Worm (Caenorhabditis elegans) whole organism, mixed stage, embryonic: Measurements from ENCODE around the gene nlp-27.

Experiments used
- M03D4.4 ChIP-seq: sonication (generic microtip); optimal IDR thresholded peaks from 2 replicates; lab custom pipeline; 2017; ENCODE audit warnings: mild to moderate bottlenecking, missing genetic modification characterization, missing compliant biosample characterization
- bed-3 ChIP-seq: fragments of 200-800 bp; sonication (Bioruptor generic); optimal IDR thresholded peaks from 3 replicates; lab custom pipeline; 2018; ENCODE audit warnings: mild to moderate bottlenecking, missing genetic modification characterization, moderate library complexity, missing compliant biosample characterization
- blmp-1 ChIP-seq: fragments of 150-350 bp; optimal IDR thresholded peaks from 2 replicates; lab custom pipeline; 2014; ENCODE audit warnings: missing biosample characterization, missing genetic modification characterization
- ceh-39 ChIP-seq: fragments of 150-350 bp; optimal IDR thresholded peaks from 2 replicates; lab custom pipeline; 2014; ENCODE audit warnings: missing biosample characterization, missing genetic modification characterization
- ceh-43 ChIP-seq: fragments of 200-800 bp; sonication (Bioruptor generic); optimal IDR thresholded peaks from 2 replicates; lab custom pipeline; 2018; ENCODE audit warnings: mild to moderate bottlenecking, missing genetic modification characterization, moderate library complexity, missing compliant biosample characterization
- ceh-83 ChIP-seq: fragments of 200-800 bp; sonication (Bioruptor generic); optimal IDR thresholded peaks from 2 replicates; lab custom pipeline; 2018; ENCODE audit warnings: mild to moderate bottlenecking, missing genetic modification characterization, missing compliant biosample characterization
- cnd-1 ChIP-seq: fragments of 200-800 bp; sonication (Bioruptor generic); optimal IDR thresholded peaks from 2 replicates; lab custom pipeline; 2018; ENCODE audit warnings: mild to moderate bottlenecking, missing genetic modification characterization, missing compliant biosample characterization
- drap-1 ChIP-seq: fragments of 200-800 bp; sonication (Bioruptor generic); optimal IDR thresholded peaks from 3 replicates; lab custom pipeline; 2018; ENCODE audit warnings: mild to moderate bottlenecking, missing genetic modification characterization, missing compliant biosample characterization
- elt-1 ChIP-seq: sonication (generic microtip); optimal IDR thresholded peaks from 2 replicates; lab custom pipeline; 2017; ENCODE audit warnings: missing genetic modification characterization, mild to moderate bottlenecking, missing compliant biosample characterization, antibody characterized with exemption, moderate library complexity, borderline replicate concordance; ENCODE audit not compliant: insufficient read depth
- ham-2 ChIP-seq: fragments of 200-800 bp; sonication (Bioruptor generic); optimal IDR thresholded peaks from 2 replicates; lab custom pipeline; 2018; ENCODE audit warnings: mild to moderate bottlenecking, missing genetic modification characterization, missing compliant biosample characterization
- hlh-1 ChIP-seq: fragments of 150-350 bp; optimal IDR thresholded peaks from 2 replicates; lab custom pipeline; 2014; ENCODE audit warnings: missing biosample characterization, missing genetic modification reagents, missing genetic modification characterization
- lin-13 ChIP-seq: fragments of 150-350 bp; optimal IDR thresholded peaks from 2 replicates; lab custom pipeline; 2014; ENCODE audit warnings: missing biosample characterization, missing genetic modification characterization
- lin-32 ChIP-seq: fragments of 200-800 bp; sonication (Bioruptor generic); optimal IDR thresholded peaks from 2 replicates; lab custom pipeline; 2018; ENCODE audit warnings: mild to moderate bottlenecking, missing genetic modification characterization, missing compliant biosample characterization
- lsy-2 ChIP-seq: fragments of 150-350 bp; optimal IDR thresholded peaks from 2 replicates; lab custom pipeline; 2014; ENCODE audit warnings: missing biosample characterization, missing genetic modification characterization
- mab-5 ChIP-seq: fragments of 150-350 bp; optimal IDR thresholded peaks from 2 replicates; lab custom pipeline; 2014; ENCODE audit warnings: missing biosample characterization, missing genetic modification characterization
- mep-1 ChIP-seq: fragments of 150-350 bp; optimal IDR thresholded peaks from 2 replicates; lab custom pipeline; 2017; ENCODE audit warnings: missing biosample characterization, missing genetic modification reagents, missing genetic modification characterization, inconsistent platforms
- mls-2 ChIP-seq: sonication (generic microtip); optimal IDR thresholded peaks from 2 replicates; lab custom pipeline; 2016; ENCODE audit warnings: mild to moderate bottlenecking, missing genetic modification characterization, moderate library complexity, missing compliant biosample characterization
- nhr-12 ChIP-seq: fragments of 150-350 bp; optimal IDR thresholded peaks from 2 replicates; lab custom pipeline; 2014; ENCODE audit warnings: missing biosample characterization, missing genetic modification characterization
- nhr-2 ChIP-seq: fragments of 150-350 bp; optimal IDR thresholded peaks from 2 replicates; lab custom pipeline; 2014; ENCODE audit warnings: missing biosample characterization, missing genetic modification characterization
- nhr-237 ChIP-seq: fragments of 150-350 bp; optimal IDR thresholded peaks from 2 replicates; lab custom pipeline; 2014; ENCODE audit warnings: missing biosample characterization, missing genetic modification characterization
- nhr-28 ChIP-seq: fragments of 150-350 bp; optimal IDR thresholded peaks from 2 replicates; lab custom pipeline; 2014; ENCODE audit warnings: missing biosample characterization, missing genetic modification characterization
- pha-4 ChIP-seq: fragments of 150-350 bp; optimal IDR thresholded peaks from 2 replicates; lab custom pipeline; 2018; ENCODE audit warnings: missing biosample characterization, missing genetic modification reagents, missing genetic modification characterization
- sem-2 ChIP-seq: fragments of 200-800 bp; sonication (Bioruptor generic); optimal IDR thresholded peaks from 2 replicates; lab custom pipeline; 2018; ENCODE audit warnings: mild to moderate bottlenecking, missing genetic modification characterization, missing compliant biosample characterization
- snpc-4 ChIP-seq: fragments of 150-350 bp; optimal IDR thresholded peaks from 2 replicates; lab custom pipeline; 2014; ENCODE audit warnings: missing biosample characterization, missing genetic modification characterization
- sptf-1 ChIP-seq: sonication (generic microtip); optimal IDR thresholded peaks from 2 replicates; lab custom pipeline; 2017; ENCODE audit warnings: mild to moderate bottlenecking, missing genetic modification characterization, moderate library complexity, missing compliant biosample characterization
- tbx-8 ChIP-seq: fragments of 200-800 bp; sonication (Bioruptor generic); optimal IDR thresholded peaks from 2 replicates; lab custom pipeline; 2018; ENCODE audit warnings: mild to moderate bottlenecking, missing genetic modification characterization, moderate library complexity, missing compliant biosample characterization
- unc-120 ChIP-seq: sonication (generic microtip); optimal IDR thresholded peaks from 2 replicates; lab custom pipeline; 2017; ENCODE audit warnings: missing genetic modification characterization, missing compliant biosample characterization; ENCODE audit not compliant: poor library complexity, severe bottlenecking
- unc-39 ChIP-seq: fragments of 150-350 bp; optimal IDR thresholded peaks from 2 replicates; lab custom pipeline; 2014; ENCODE audit warnings: missing biosample characterization, missing genetic modification characterization
- unc-62 ChIP-seq: fragments of 150-350 bp; optimal IDR thresholded peaks from 2 replicates; lab custom pipeline; 2014; ENCODE audit warnings: missing biosample characterization, missing genetic modification reagents, missing genetic modification characterization
- zip-8 ChIP-seq: fragments of 150-350 bp; optimal IDR thresholded peaks from 2 replicates; lab custom pipeline; 2014; ENCODE audit warnings: missing biosample characterization, missing genetic modification characterization
- ztf-11 ChIP-seq: fragments of 150-350 bp; optimal IDR thresholded peaks from 2 replicates; lab custom pipeline; 2014; ENCODE audit warnings: missing biosample characterization, missing genetic modification characterization

nlp-27 gene

DNA sequence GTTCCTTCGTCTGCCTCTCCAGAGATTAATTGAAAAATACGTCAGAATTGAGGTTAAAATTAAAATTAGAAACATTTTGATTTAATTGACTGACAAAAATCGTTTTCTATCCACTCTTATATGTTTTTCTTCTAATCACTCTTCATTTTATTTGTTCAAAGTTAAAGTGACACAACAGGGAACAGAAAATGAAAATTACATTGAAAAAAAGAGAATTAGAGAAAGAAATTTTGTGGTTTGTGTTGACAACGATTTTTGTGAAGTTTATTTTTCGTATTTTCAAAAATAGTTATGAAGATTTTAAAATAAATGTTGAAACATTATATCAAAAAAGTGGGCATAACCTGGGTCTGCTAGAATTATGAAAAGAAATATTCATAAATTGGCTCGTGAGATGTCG is 31.6 kb upstream of the nlp-27 start, which contains the start of gene cyp-34A5:
Gene cyp-34A5, minus strand, starts transcription at position 101 of the 400 bp plus-strand sequence.
- TF ChIP-seq M03D4.4 (tag; lab: Kevin White, UChicago) (no peak), pha-4 (tag; lab: Kevin White, UChicago) (no peak), ztf-11 (tag; lab: Kevin White, UChicago) (no peak), nhr-2 (tag; lab: Kevin White, UChicago) (no peak), mls-2 (tag; lab: Kevin White, UChicago) (no peak)

DNA sequence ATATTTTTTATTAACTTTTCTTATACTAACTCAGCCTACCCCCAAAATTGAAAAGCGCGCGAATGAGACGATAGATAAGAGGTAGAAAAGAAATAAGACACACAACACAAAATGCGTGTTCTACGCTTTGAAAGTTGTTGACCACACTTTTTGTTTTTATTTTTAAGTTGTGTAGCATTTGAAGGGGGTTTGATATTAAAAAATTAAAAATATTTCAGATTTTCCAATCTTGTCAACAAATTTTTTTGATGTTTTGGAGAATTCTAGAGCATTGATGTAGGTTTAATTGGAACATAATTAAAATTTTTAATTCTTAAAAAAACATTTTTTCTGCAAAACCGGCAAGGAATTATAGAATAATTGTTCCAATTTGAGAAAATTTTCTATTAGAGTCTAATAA is 27.9 kb upstream of the nlp-27 start, which contains the start of gene cyp-34A6:
Gene cyp-34A6, minus strand, starts transcription at position 101 of the 400 bp plus-strand sequence.
- TF ChIP-seq mep-1 (tag; lab: Kevin White, UChicago) (no peak), mab-5 (no peak), unc-62 (GFP tag; lab: Kevin White, UChicago) (no peak), nhr-28 (tag; lab: Kevin White, UChicago) (no peak), unc-39 (tag; lab: Kevin White, UChicago) (no peak), unc-120 (no peak), sem-2 (GFP tag; lab: Kevin White, UChicago) (no peak), ztf-11 (tag; lab: Kevin White, UChicago) (no peak), sptf-1 (tag; lab: Kevin White, UChicago) (no peak), M03D4.4 (tag; lab: Kevin White, UChicago) (no peak), ham-2 (no peak)

DNA sequence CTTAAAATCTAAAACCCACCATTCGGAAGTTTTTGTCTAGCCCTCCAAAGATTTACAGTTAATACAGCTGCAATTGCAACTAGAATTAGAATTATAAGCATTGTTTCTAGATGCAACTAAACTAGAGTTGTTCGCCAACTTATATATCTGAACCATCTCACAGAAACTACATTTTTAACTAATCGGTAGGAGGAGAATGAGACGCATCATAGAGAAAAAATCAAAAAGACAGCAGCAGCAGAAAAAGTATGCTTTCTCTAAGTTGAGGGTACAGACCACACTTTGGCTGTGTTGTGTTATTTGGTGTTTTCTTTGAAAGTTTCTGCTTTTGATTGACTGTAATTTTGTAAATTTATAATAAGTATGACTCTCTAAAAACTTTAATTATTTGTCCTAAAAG is 25.5 kb upstream of the nlp-27 start, which contains the start of gene cyp-34A7:
Gene cyp-34A7, minus strand, starts transcription at position 101 of the 400 bp plus-strand sequence.
- no peak for TF ChIP-seq nhr-28 (tag; lab: Kevin White, UChicago)
- TF ChIP-seq sptf-1 (tag; lab: Kevin White, UChicago), result no peak
- no peak for TF ChIP-seq bed-3 (GFP tag; lab: Kevin White, UChicago)
- no peak for TF ChIP-seq blmp-1 (tag; lab: Kevin White, UChicago)
- no peak for TF ChIP-seq mep-1 (tag; lab: Kevin White, UChicago)
- no peak for TF ChIP-seq nhr-2 (tag; lab: Kevin White, UChicago)
- TF ChIP-seq cnd-1 (tag; lab: Kevin White, UChicago), result no peak
- TF ChIP-seq lin-32 (GFP tag; lab: Kevin White, UChicago), result no peak
- TF ChIP-seq mab-5, result no peak
- TF ChIP-seq ham-2, result no peak
- TF ChIP-seq elt-1, result no peak
- no peak for TF ChIP-seq drap-1 (GFP tag; lab: Kevin White, UChicago)
- TF ChIP-seq hlh-1 (tag; lab: Kevin White, UChicago), result no peak
- TF ChIP-seq snpc-4 (tag; lab: Kevin White, UChicago), result no peak
- no peak for TF ChIP-seq nhr-237 (tag; lab: Kevin White, UChicago)
- TF ChIP-seq lin-13 (tag; lab: Kevin White, UChicago), result no peak

DNA sequence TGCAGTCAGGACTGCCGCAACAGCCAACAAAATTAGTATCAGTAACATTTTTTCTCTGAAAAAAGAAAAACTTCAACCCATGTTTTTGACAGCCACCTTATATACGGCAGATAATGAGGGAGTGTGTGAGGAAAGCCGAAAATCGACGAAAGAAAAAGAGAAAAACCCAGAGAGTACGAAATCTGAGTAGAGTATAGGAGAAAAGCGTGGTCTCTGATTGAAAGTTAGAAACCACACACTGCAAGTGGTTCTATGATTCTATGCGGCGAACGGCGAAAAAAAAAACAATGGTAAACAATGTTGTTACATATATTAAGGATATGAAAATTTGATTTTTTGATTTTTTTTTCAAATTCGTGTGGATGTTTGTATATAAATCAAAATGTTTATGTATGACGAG is 21.4 kb upstream of the nlp-27 start, which contains the start of gene cyp-34A8:
Gene cyp-34A8, minus strand, starts transcription at position 62 of the 400 bp plus-strand sequence.
- TF ChIP-seq ztf-11 (tag; lab: Kevin White, UChicago) (no peak), snpc-4 (tag; lab: Kevin White, UChicago) (no peak), mab-5 (no peak), sem-2 (GFP tag; lab: Kevin White, UChicago) (no peak), blmp-1 (tag; lab: Kevin White, UChicago) (no peak), mls-2 (tag; lab: Kevin White, UChicago) (no peak), ceh-39 (tag; lab: Kevin White, UChicago) (no peak), sptf-1 (tag; lab: Kevin White, UChicago) (no peak), mep-1 (tag; lab: Kevin White, UChicago) (no peak), unc-120 (no peak), zip-8 (tag; lab: Kevin White, UChicago) (no peak), pha-4 (tag; lab: Kevin White, UChicago) (no peak), nhr-237 (tag; lab: Kevin White, UChicago) (no peak), lsy-2 (tag; lab: Kevin White, UChicago) (no peak), ceh-83 (GFP tag; lab: Kevin White, UChicago) (no peak), lin-13 (tag; lab: Kevin White, UChicago) (no peak), cnd-1 (tag; lab: Kevin White, UChicago) (no peak), nhr-12 (no peak), elt-1 (no peak)

DNA sequence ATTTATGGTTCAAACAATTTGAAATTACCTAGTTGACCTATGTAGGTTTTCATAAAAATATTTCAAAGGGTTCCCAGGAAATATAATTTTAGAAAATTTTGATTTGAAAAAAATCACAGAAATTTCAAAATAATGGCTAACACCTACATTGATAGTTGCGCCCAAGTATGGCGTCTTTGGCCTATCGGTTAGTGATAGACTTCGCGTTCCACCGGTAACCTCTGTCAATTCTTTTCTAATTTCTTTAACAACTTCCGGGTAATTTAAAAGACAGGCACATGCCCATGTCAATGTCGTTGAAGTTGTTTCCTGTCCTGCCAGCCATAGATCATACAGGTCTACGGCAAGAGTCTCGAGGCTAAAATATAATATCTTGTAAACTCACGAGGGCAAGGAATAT is 20.2 kb upstream of the nlp-27 start:
- TF ChIP-seq tbx-8 (GFP tag; lab: Kevin White, UChicago), result no peak
- TF ChIP-seq drap-1 (GFP tag; lab: Kevin White, UChicago), result no peak
- no peak for TF ChIP-seq sem-2 (GFP tag; lab: Kevin White, UChicago)
- no peak for TF ChIP-seq ceh-83 (GFP tag; lab: Kevin White, UChicago)
- no peak for TF ChIP-seq snpc-4 (tag; lab: Kevin White, UChicago)
- TF ChIP-seq ceh-43 (GFP tag; lab: Kevin White, UChicago), result no peak
